ENCODE assay signal across 1 fruit fly cellular context in the genomic region with DNA sequence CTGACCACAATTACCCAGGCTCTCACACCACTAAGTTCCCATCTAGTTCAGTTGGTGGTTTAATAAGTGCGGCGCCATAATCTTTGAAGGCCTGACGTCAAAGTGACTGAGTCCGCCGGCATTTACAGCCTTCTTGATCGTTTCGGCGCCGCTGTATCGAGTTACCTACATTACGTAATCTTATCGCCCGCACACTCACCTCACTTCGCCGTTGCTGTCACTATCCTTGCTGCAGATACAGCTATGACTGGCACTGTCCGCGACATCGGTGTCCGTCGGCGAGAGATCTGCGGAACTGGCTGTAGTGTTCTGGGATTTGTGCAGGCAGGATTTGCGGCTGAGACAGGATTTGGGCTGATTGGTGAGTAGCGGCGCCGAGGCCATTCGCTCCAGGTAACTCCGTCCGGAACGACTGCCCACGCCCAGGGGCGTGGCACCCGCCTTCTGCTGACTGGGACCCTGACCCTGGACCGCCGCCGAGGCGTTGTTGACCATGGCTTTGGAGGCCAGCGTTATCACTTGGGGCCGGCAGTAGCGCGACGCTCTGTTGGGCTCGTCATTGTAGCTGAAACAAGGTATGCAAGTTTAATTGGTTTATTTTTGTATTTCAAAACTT.
TF ChIP-seq lines count a peak whose summit lies in the region.

No protein-coding gene starts in this region.

TF ChIP-seq in whole organism, embryonic, 481 proteins besides CTCF, POLR2A, EP300 and RAD21 (continued from another document):
- TF ChIP-seq gt (GFP tag; IDR thresholded peaks at IDR 0.05; lab: Robert Waterston, UW) (no peak; the same call in 1 of the 2 replicates), slbo (GFP tag; IDR thresholded peaks at IDR 0.05; lab: Robert Waterston, UW) (0 out of 2 replicates have a peak, but pooled peaks have one; percentile 3), crol (GFP tag; IDR thresholded peaks at IDR 0.05; lab: Robert Waterston, UW) (peak; percentile 36), sd (tag; optimal IDR thresholded peaks at IDR 0.05; lab: Kevin White, UChicago) (peak; percentile 73), GATAe (GFP tag; conservative IDR thresholded peaks at IDR 0.05; lab: Robert Waterston, UW) (peak; percentile 55; the same call in 1 of the 2 replicates), bsh (GFP tag; optimal IDR thresholded peaks at IDR 0.05; lab: Kevin White, UChicago) (no peak), ci (GFP tag; IDR thresholded peaks at IDR 0.05; lab: Robert Waterston, UW) (0 out of 3 replicates have a peak, but pooled peaks have one; percentile 32), Nf-YA (GFP tag; IDR thresholded peaks at IDR 0.05; lab: Robert Waterston, UW) (no peak), CG34376 (GFP tag; optimal IDR thresholded peaks at IDR 0.05; lab: Kevin White, UChicago) (peak; percentile 63), chinmo (GFP tag; IDR thresholded peaks at IDR 0.05; lab: Robert Waterston, UW; ENCODE audit: partially characterized antibody) (0 out of 4 replicates have a peak, but pooled peaks have one; percentile 73), HmgZ (tag; optimal IDR thresholded peaks at IDR 0.05; lab: Kevin White, UChicago) (peak; percentile 19), Dip3 (GFP tag; optimal IDR thresholded peaks at IDR 0.05; lab: Kevin White, UChicago) (no peak), CG5953 (GFP tag; IDR thresholded peaks at IDR 0.05; lab: Robert Waterston, UW) (0 out of 2 replicates have a peak, but pooled peaks have one; percentile 30), Pdp1 (GFP tag; optimal IDR thresholded peaks at IDR 0.05; lab: Kevin White, UChicago) (peak in 1 of 2 experiments; percentile 95), kah (GFP tag; optimal IDR thresholded peaks at IDR 0.05; lab: Kevin White, UChicago) (no peak), btn (GFP tag; optimal IDR thresholded peaks at IDR 0.05; lab: Kevin White, UChicago) (no peak), CG17829 (tag; optimal IDR thresholded peaks at IDR 0.05; lab: Kevin White, UChicago) (no peak), CG1602 (GFP tag; optimal IDR thresholded peaks at IDR 0.05; lab: Kevin White, UChicago) (no peak), sug (tag; optimal IDR thresholded peaks at IDR 0.05; lab: Kevin White, UChicago) (peak; percentile 68), Bgb (GFP tag; IDR thresholded peaks at IDR 0.05; lab: Robert Waterston, UW; ENCODE audit: partially characterized antibody) (0 out of 2 replicates have a peak, but pooled peaks have one; percentile 7), sima (GFP tag; optimal IDR thresholded peaks at IDR 0.05; lab: Kevin White, UChicago) (no peak), CG12299 (tag; optimal IDR thresholded peaks at IDR 0.05; lab: Kevin White, UChicago) (no peak), CG12236 (GFP tag; optimal IDR thresholded peaks at IDR 0.05; lab: Kevin White, UChicago) (no peak), Med (GFP tag; lab: Kevin White, UChicago) (peak; percentile 72), toy (GFP tag; IDR thresholded peaks at IDR 0.05; lab: Robert Waterston, UW) (no peak), kni (GFP tag; optimal IDR thresholded peaks at IDR 0.05; lab: Kevin White, UChicago) (peak; percentile 28), CG2199 (GFP tag; IDR thresholded peaks at IDR 0.05; lab: Robert Waterston, UW) (peak; percentile 71; the same call in 1 of the 3 replicates), CG17612 (GFP tag; IDR thresholded peaks at IDR 0.05; lab: Robert Waterston, UW) (no peak), Taf1 (GFP tag; IDR thresholded peaks at IDR 0.05; lab: Robert Waterston, UW) (no peak), CG42726 (GFP tag; IDR thresholded peaks at IDR 0.05; lab: Robert Waterston, UW; ENCODE audit: partially characterized antibody) (no peak), NC2β (GFP tag; optimal IDR thresholded peaks at IDR 0.05; lab: Kevin White, UChicago) (no peak), CG7987 (GFP tag; optimal IDR thresholded peaks at IDR 0.05; lab: Kevin White, UChicago) (peak; percentile 23)
